Worm (Caenorhabditis elegans) whole organism, mixed stage, embryonic: ENCODE results near the gene rig-1.

Experiments used
- bed-3 ChIP-seq: fragments of 200-800 bp; sonication (Bioruptor generic); optimal IDR thresholded peaks from 3 replicates; lab custom pipeline; 2018; ENCODE audit warnings: mild to moderate bottlenecking, missing genetic modification characterization, moderate library complexity, missing compliant biosample characterization
- blmp-1 ChIP-seq: fragments of 150-350 bp; optimal IDR thresholded peaks from 2 replicates; lab custom pipeline; 2014; ENCODE audit warnings: missing biosample characterization, missing genetic modification characterization
- ceh-43 ChIP-seq: fragments of 200-800 bp; sonication (Bioruptor generic); optimal IDR thresholded peaks from 2 replicates; lab custom pipeline; 2018; ENCODE audit warnings: mild to moderate bottlenecking, missing genetic modification characterization, moderate library complexity, missing compliant biosample characterization
- ceh-83 ChIP-seq: fragments of 200-800 bp; sonication (Bioruptor generic); optimal IDR thresholded peaks from 2 replicates; lab custom pipeline; 2018; ENCODE audit warnings: mild to moderate bottlenecking, missing genetic modification characterization, missing compliant biosample characterization
- ces-1 ChIP-seq: fragments of 150-350 bp; optimal IDR thresholded peaks from 2 replicates; lab custom pipeline; 2014; ENCODE audit warnings: missing biosample characterization, missing genetic modification reagents, missing genetic modification characterization
- cnd-1 ChIP-seq: fragments of 200-800 bp; sonication (Bioruptor generic); optimal IDR thresholded peaks from 2 replicates; lab custom pipeline; 2018; ENCODE audit warnings: mild to moderate bottlenecking, missing genetic modification characterization, missing compliant biosample characterization
- drap-1 ChIP-seq: fragments of 200-800 bp; sonication (Bioruptor generic); optimal IDR thresholded peaks from 3 replicates; lab custom pipeline; 2018; ENCODE audit warnings: mild to moderate bottlenecking, missing genetic modification characterization, missing compliant biosample characterization
- flh-1 ChIP-seq: fragments of 200-800 bp; sonication (Bioruptor generic); optimal IDR thresholded peaks from 2 replicates; lab custom pipeline; 2018; ENCODE audit warnings: mild to moderate bottlenecking, missing genetic modification characterization, moderate library complexity, missing compliant biosample characterization
- ham-2 ChIP-seq: fragments of 200-800 bp; sonication (Bioruptor generic); optimal IDR thresholded peaks from 2 replicates; lab custom pipeline; 2018; ENCODE audit warnings: mild to moderate bottlenecking, missing genetic modification characterization, missing compliant biosample characterization
- hlh-1 ChIP-seq: fragments of 150-350 bp; optimal IDR thresholded peaks from 2 replicates; lab custom pipeline; 2014; ENCODE audit warnings: missing biosample characterization, missing genetic modification reagents, missing genetic modification characterization
- lin-13 ChIP-seq: fragments of 150-350 bp; optimal IDR thresholded peaks from 2 replicates; lab custom pipeline; 2014; ENCODE audit warnings: missing biosample characterization, missing genetic modification characterization
- lin-32 ChIP-seq: fragments of 200-800 bp; sonication (Bioruptor generic); optimal IDR thresholded peaks from 2 replicates; lab custom pipeline; 2018; ENCODE audit warnings: mild to moderate bottlenecking, missing genetic modification characterization, missing compliant biosample characterization
- lsy-2 ChIP-seq: fragments of 150-350 bp; optimal IDR thresholded peaks from 2 replicates; lab custom pipeline; 2014; ENCODE audit warnings: missing biosample characterization, missing genetic modification characterization
- mab-5 ChIP-seq: fragments of 150-350 bp; optimal IDR thresholded peaks from 2 replicates; lab custom pipeline; 2014; ENCODE audit warnings: missing biosample characterization, missing genetic modification characterization
- mep-1 ChIP-seq: fragments of 150-350 bp; optimal IDR thresholded peaks from 2 replicates; lab custom pipeline; 2017; ENCODE audit warnings: missing biosample characterization, missing genetic modification reagents, missing genetic modification characterization, inconsistent platforms
- mls-2 ChIP-seq: sonication (generic microtip); optimal IDR thresholded peaks from 2 replicates; lab custom pipeline; 2016; ENCODE audit warnings: mild to moderate bottlenecking, missing genetic modification characterization, moderate library complexity, missing compliant biosample characterization
- nhr-237 ChIP-seq: fragments of 150-350 bp; optimal IDR thresholded peaks from 2 replicates; lab custom pipeline; 2014; ENCODE audit warnings: missing biosample characterization, missing genetic modification characterization
- nhr-28 ChIP-seq: fragments of 150-350 bp; optimal IDR thresholded peaks from 2 replicates; lab custom pipeline; 2014; ENCODE audit warnings: missing biosample characterization, missing genetic modification characterization
- nhr-76 ChIP-seq: sonication (generic microtip); optimal IDR thresholded peaks from 2 replicates; lab custom pipeline; 2017; ENCODE audit warnings: missing biosample characterization, missing genetic modification characterization
- pha-4 ChIP-seq: fragments of 150-350 bp; optimal IDR thresholded peaks from 2 replicates; lab custom pipeline; 2018; ENCODE audit warnings: missing biosample characterization, missing genetic modification reagents, missing genetic modification characterization
- sem-2 ChIP-seq: fragments of 200-800 bp; sonication (Bioruptor generic); optimal IDR thresholded peaks from 2 replicates; lab custom pipeline; 2018; ENCODE audit warnings: mild to moderate bottlenecking, missing genetic modification characterization, missing compliant biosample characterization
- snpc-4 ChIP-seq: fragments of 150-350 bp; optimal IDR thresholded peaks from 2 replicates; lab custom pipeline; 2014; ENCODE audit warnings: missing biosample characterization, missing genetic modification characterization
- tbx-8 ChIP-seq: fragments of 200-800 bp; sonication (Bioruptor generic); optimal IDR thresholded peaks from 2 replicates; lab custom pipeline; 2018; ENCODE audit warnings: mild to moderate bottlenecking, missing genetic modification characterization, moderate library complexity, missing compliant biosample characterization
- unc-120 ChIP-seq: sonication (generic microtip); optimal IDR thresholded peaks from 2 replicates; lab custom pipeline; 2017; ENCODE audit warnings: missing genetic modification characterization, missing compliant biosample characterization; ENCODE audit not compliant: poor library complexity, severe bottlenecking
- unc-39 ChIP-seq: fragments of 150-350 bp; optimal IDR thresholded peaks from 2 replicates; lab custom pipeline; 2014; ENCODE audit warnings: missing biosample characterization, missing genetic modification characterization
- unc-62 ChIP-seq: fragments of 150-350 bp; optimal IDR thresholded peaks from 2 replicates; lab custom pipeline; 2014; ENCODE audit warnings: missing biosample characterization, missing genetic modification reagents, missing genetic modification characterization
- zip-8 ChIP-seq: fragments of 150-350 bp; optimal IDR thresholded peaks from 2 replicates; lab custom pipeline; 2014; ENCODE audit warnings: missing biosample characterization, missing genetic modification characterization
- ztf-11 ChIP-seq: fragments of 150-350 bp; optimal IDR thresholded peaks from 2 replicates; lab custom pipeline; 2014; ENCODE audit warnings: missing biosample characterization, missing genetic modification characterization

The rig-1 gene

ce11 chrX:8672760-8673159, 12.3 kb downstream of the rig-1 start, which contains the start of the genes K09E2.2 and K09E2.3:
TSS of gene K09E2.2 (plus strand) at chrX:8673060.
TSS of gene K09E2.3 (plus strand) at chrX:8673084.
- TF ChIP-seq lin-32 (GFP tag; lab: Kevin White, UChicago) (no peak), mep-1 (no peak), blmp-1 (tag; lab: Kevin White, UChicago) (no peak), pha-4 (no peak), mls-2 (tag; lab: Kevin White, UChicago) (no peak), tbx-8 (no peak), ceh-43 (GFP tag; lab: Kevin White, UChicago) (no peak), sem-2 (no peak), unc-120 (tag; lab: Kevin White, UChicago) (no peak), nhr-76 (tag; lab: Kevin White, UChicago) (no peak), nhr-237 (no peak), ceh-83 (GFP tag; lab: Kevin White, UChicago) (no peak), bed-3 (GFP tag; lab: Kevin White, UChicago) (no peak), mab-5 (no peak), zip-8 (tag; lab: Kevin White, UChicago) (no peak)

ce11 chrX:8674514-8674913, 14.1 kb downstream of the rig-1 start:
- no peak for TF ChIP-seq lsy-2 (tag; lab: Kevin White, UChicago)
- no peak for TF ChIP-seq cnd-1 (tag; lab: Kevin White, UChicago)
- TF ChIP-seq, all 35 proteins: peak for 0

- TF ChIP-seq ceh-83 (GFP tag; lab: Kevin White, UChicago) = no peak
- no peak for TF ChIP-seq bed-3 (GFP tag; lab: Kevin White, UChicago)
- TF ChIP-seq ham-2 = no peak
- no peak for TF ChIP-seq zip-8 (tag; lab: Kevin White, UChicago)
- TF ChIP-seq ces-1 = no peak
- no peak for TF ChIP-seq blmp-1 (tag; lab: Kevin White, UChicago)
- no peak for TF ChIP-seq cnd-1 (tag; lab: Kevin White, UChicago)
- TF ChIP-seq nhr-76 (tag; lab: Kevin White, UChicago) = no peak
Observed at ce11 chrX:8675151-8675550, 14.7 kb downstream of the rig-1 start.

- TF ChIP-seq snpc-4 (no peak), hlh-1 (tag; lab: Kevin White, UChicago) (no peak), drap-1 (GFP tag; lab: Kevin White, UChicago) (no peak), unc-62 (GFP tag; lab: Kevin White, UChicago) (no peak), ham-2 (no peak), lin-13 (tag; lab: Kevin White, UChicago) (no peak), pha-4 (no peak), flh-1 (no peak), unc-39 (tag; lab: Kevin White, UChicago) (no peak), blmp-1 (tag; lab: Kevin White, UChicago) (no peak)
Observed at ce11 chrX:8676088-8676779, 15.8 kb downstream of the rig-1 start.

- TF ChIP-seq hlh-1 (tag; lab: Kevin White, UChicago) (no peak), zip-8 (tag; lab: Kevin White, UChicago) (no peak), unc-39 (tag; lab: Kevin White, UChicago) (no peak), lin-13 (tag; lab: Kevin White, UChicago) (no peak), unc-120 (tag; lab: Kevin White, UChicago) (no peak), sem-2 (no peak), mab-5 (no peak), bed-3 (GFP tag; lab: Kevin White, UChicago) (no peak), ztf-11 (tag; lab: Kevin White, UChicago) (no peak), ceh-83 (GFP tag; lab: Kevin White, UChicago) (no peak), drap-1 (GFP tag; lab: Kevin White, UChicago) (no peak), tbx-8 (no peak), ham-2 (no peak), cnd-1 (tag; lab: Kevin White, UChicago) (no peak), nhr-28 (tag; lab: Kevin White, UChicago) (no peak)
Observed at ce11 chrX:8677320-8677719, 16.9 kb downstream of the rig-1 start.

ce11 chrX:8677873-8678272, 17.5 kb downstream of the rig-1 start:
- TF ChIP-seq ces-1 = no peak
- no peak for TF ChIP-seq flh-1
- TF ChIP-seq zip-8 (tag; lab: Kevin White, UChicago) = no peak
- TF ChIP-seq snpc-4 = no peak
- no peak for TF ChIP-seq ham-2
- TF ChIP-seq nhr-237 = no peak
- no peak for TF ChIP-seq nhr-76 (tag; lab: Kevin White, UChicago)
- no peak for TF ChIP-seq ceh-43 (GFP tag; lab: Kevin White, UChicago)
